Worm (Caenorhabditis elegans) whole organism, L3 larva: ENCODE results near the gene F22B3.5.
A peak's percentile ranks its signal among the peaks of the same experiment; 100 is the strongest.

Experiments used
- lin-15B ChIP-seq: fragments of 150-350 bp; optimal IDR thresholded peaks from 2 replicates; lab custom pipeline; 2014; ENCODE audit warnings: missing biosample characterization, missing genetic modification characterization
- nhr-23 ChIP-seq: fragments of 150-350 bp; optimal IDR thresholded peaks from 2 replicates; lab custom pipeline; 2014; ENCODE audit warnings: missing biosample characterization, missing genetic modification reagents, missing genetic modification characterization
- nhr-25 ChIP-seq: sonication (generic microtip); optimal IDR thresholded peaks from 2 replicates; lab custom pipeline; 2017; ENCODE audit warnings: missing biosample characterization, missing genetic modification characterization
- ztf-11 ChIP-seq: fragments of 150-350 bp; optimal IDR thresholded peaks from 2 replicates; lab custom pipeline; 2014; ENCODE audit warnings: missing biosample characterization, missing genetic modification characterization

The F22B3.5 gene

DNA sequence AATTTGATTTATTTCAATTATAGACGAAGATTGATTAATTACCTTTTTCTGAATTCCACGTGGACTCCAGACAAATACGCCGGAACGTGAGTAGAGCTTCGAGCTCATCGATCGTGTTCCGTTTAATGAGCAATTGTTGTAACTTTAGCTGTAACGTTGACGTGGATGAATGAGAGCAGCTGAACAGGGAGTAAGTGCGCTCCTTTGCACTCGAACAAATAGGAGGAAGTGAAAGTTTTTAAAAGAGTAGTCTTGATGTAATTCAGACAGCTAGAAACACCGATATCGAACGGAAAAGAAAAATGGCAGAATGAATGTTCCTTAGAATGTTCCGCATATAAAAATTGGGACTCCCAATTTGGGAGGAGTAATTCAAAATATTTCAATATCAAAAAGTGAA is 45.0 kb downstream of the F22B3.5 start, which contains the start of gene sec-31:
sec-31 (minus strand) TSS at position 148 of the 400 bp plus-strand sequence.
- peak; percentile 6 for TF ChIP-seq nhr-23 (tag; lab: Kevin White, UChicago)
- TF ChIP-seq ztf-11 (tag; lab: Kevin White, UChicago): no peak
- TF ChIP-seq lin-15B (tag; lab: Kevin White, UChicago): peak; percentile 46
- TF ChIP-seq nhr-25 (tag; lab: Kevin White, UChicago): peak; percentile 37
